Worm (Caenorhabditis elegans) whole organism, L2 larva: ENCODE results near the gene C18C4.7.

Experiments used
- elt-3 ChIP-seq: sonication (generic microtip); optimal IDR thresholded peaks from 2 replicates; lab custom pipeline; 2017; ENCODE audit warnings: missing biosample characterization, missing genetic modification characterization
- fos-1 ChIP-seq: fragments of 150-350 bp; optimal IDR thresholded peaks from 2 replicates; lab custom pipeline; 2014; ENCODE audit warnings: missing biosample characterization, missing genetic modification characterization

DNA sequence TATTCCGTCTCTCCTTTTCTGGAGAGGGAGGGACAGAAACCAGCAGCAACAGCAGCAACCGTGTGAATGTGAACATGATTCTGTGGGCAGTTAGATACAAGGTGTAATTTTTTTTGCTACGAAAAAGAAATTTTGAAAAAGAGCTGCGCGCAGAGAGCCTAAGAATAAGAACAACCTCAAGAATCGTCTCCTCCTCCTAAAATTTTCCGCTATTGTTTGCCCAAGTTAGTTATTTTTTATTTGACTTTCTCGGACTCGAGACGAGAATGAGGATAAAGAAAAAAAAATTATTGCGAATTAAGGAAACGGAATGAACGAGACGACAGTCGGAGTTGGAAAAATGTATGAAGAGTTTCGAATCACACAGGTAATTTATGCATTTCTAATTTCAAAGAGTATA is 8.4 kb downstream of the C18C4.7 start, which contains the start of gene glb-5:
- TF ChIP-seq fos-1 (tag; lab: Kevin White, UChicago) = no peak
- TF ChIP-seq elt-3 (tag; lab: Kevin White, UChicago) = no peak
